Worm (Caenorhabditis elegans) whole organism, young adult: ENCODE measurements around the gene F42A10.5.
"Not testable (repeated sequence)": the region's sequence is repeated elsewhere in the genome, so short reads cannot be mapped to it uniquely, and the experiment has no call there.

Source experiments
- B0336.3 ChIP-seq: fragments of 200-800 bp; sonication (Bioruptor generic); IDR thresholded peaks from 2 replicates; pipeline ENCODE4 v1.3.6; 2022; ENCODE audit warnings: missing genetic modification characterization, missing compliant biosample characterization
- C17E4.6 ChIP-seq: fragments of 200-800 bp; sonication (Bioruptor generic); IDR thresholded peaks from 2 replicates; pipeline ENCODE4 v1.3.6; 2022; ENCODE audit warnings: missing genetic modification reagents, missing genetic modification characterization, missing compliant biosample characterization
- F39B2.1 ChIP-seq: fragments of 200-800 bp; sonication (Bioruptor generic); IDR thresholded peaks from 2 replicates; pipeline ENCODE4 v1.3.6; 2022; ENCODE audit warnings: missing genetic modification reagents, missing genetic modification characterization, missing compliant biosample characterization
- F49E8.2 ChIP-seq: sonication (generic microtip); optimal IDR thresholded peaks from 3 replicates; lab custom pipeline; 2017; ENCODE audit warnings: missing genetic modification characterization, mild to moderate bottlenecking, missing compliant biosample characterization, antibody characterized with exemption, moderate library complexity; ENCODE audit not compliant: insufficient read depth
- F52B5.7 ChIP-seq: sonication (generic microtip); optimal IDR thresholded peaks from 2 replicates; lab custom pipeline; 2016; ENCODE audit warnings: mild to moderate bottlenecking, missing genetic modification characterization, missing compliant biosample characterization
- K12H6.12 ChIP-seq: fragments of 200-800 bp; sonication (Bioruptor generic); optimal IDR thresholded peaks from 2 replicates; lab custom pipeline; 2018; ENCODE audit warnings: mild to moderate bottlenecking, missing genetic modification characterization, missing compliant biosample characterization
- Y95B8A.8 ChIP-seq: fragments of 200-800 bp; sonication (Bioruptor generic); IDR thresholded peaks from 2 replicates; pipeline ENCODE4 v1.3.6; 2022; ENCODE audit warnings: missing genetic modification reagents, missing genetic modification characterization, missing compliant biosample characterization
- aptf-3 ChIP-seq: fragments of 200-800 bp; sonication (Bioruptor generic); IDR thresholded peaks from 2 replicates; pipeline ENCODE4 v1.3.6; 2022; ENCODE audit warnings: missing genetic modification characterization, missing compliant biosample characterization
- athp-1 ChIP-seq: sonication (generic microtip); optimal IDR thresholded peaks from 2 replicates; lab custom pipeline; 2017; ENCODE audit warnings: mild to moderate bottlenecking, missing genetic modification characterization, missing compliant biosample characterization
- attf-3 ChIP-seq: fragments of 200-800 bp; sonication (Bioruptor generic); conservative IDR thresholded peaks from 2 replicates; pipeline ENCODE4 v1.3.6; 2022; ENCODE audit warnings: missing genetic modification reagents, missing genetic modification characterization, missing compliant biosample characterization
- attf-6 ChIP-seq: fragments of 200-800 bp; sonication (Bioruptor generic); IDR thresholded peaks from 2 replicates; pipeline ENCODE4 v1.3.6; 2022; ENCODE audit warnings: missing genetic modification reagents, missing genetic modification characterization, missing compliant biosample characterization
- ccch-3 ChIP-seq: fragments of 200-800 bp; sonication (Bioruptor generic); optimal IDR thresholded peaks from 2 replicates; lab custom pipeline; 2018; ENCODE audit warnings: mild to moderate bottlenecking, missing genetic modification characterization, missing compliant biosample characterization
- cebp-1 ChIP-seq, 2 experiments: fragments of 200-800 bp in 1 of 2; sonication (Bioruptor generic) in 1 of 2; sonication (generic microtip) in 1 of 2; IDR thresholded peaks in 1 of 2; optimal IDR thresholded peaks in 1 of 2; 2 replicates each; pipeline versions ENCODE4 v1.3.6 to Lab custom; 2017 to 2022; ENCODE audit warnings: missing compliant biosample characterization in 2 of 2, missing genetic modification characterization in 2 of 2, mild to moderate bottlenecking in 1 of 2, missing genetic modification reagents in 1 of 2, moderate library complexity in 1 of 2
- cebp-2 ChIP-seq: fragments of 200-800 bp; sonication (Bioruptor generic); IDR thresholded peaks from 2 replicates; pipeline ENCODE4 v1.3.6; 2022; ENCODE audit warnings: missing genetic modification characterization, missing compliant biosample characterization
- ceh-100 ChIP-seq: fragments of 200-800 bp; sonication (Bioruptor generic); IDR thresholded peaks from 2 replicates; pipeline ENCODE4 v1.3.6; 2022; ENCODE audit warnings: missing genetic modification reagents, missing genetic modification characterization, missing compliant biosample characterization
- ceh-27 ChIP-seq: fragments of 200-800 bp; sonication (Bioruptor generic); optimal IDR thresholded peaks from 2 replicates; lab custom pipeline; 2018; ENCODE audit warnings: mild to moderate bottlenecking, missing genetic modification characterization, moderate library complexity, missing compliant biosample characterization
- dox-1 ChIP-seq: fragments of 200-800 bp; sonication (Bioruptor generic); IDR thresholded peaks from 2 replicates; pipeline ENCODE4 v1.3.6; 2022; ENCODE audit warnings: missing genetic modification reagents, missing genetic modification characterization, missing compliant biosample characterization
- dpff-1 ChIP-seq: sonication (generic microtip); optimal IDR thresholded peaks from 2 replicates; lab custom pipeline; 2017; ENCODE audit warnings: mild to moderate bottlenecking, missing genetic modification characterization, missing compliant biosample characterization
- ekl-4 ChIP-seq: fragments of 200-800 bp; sonication (Bioruptor generic); IDR thresholded peaks from 2 replicates; pipeline ENCODE4 v1.3.6; 2022; ENCODE audit warnings: missing genetic modification reagents, missing genetic modification characterization, missing compliant biosample characterization
- gei-17 ChIP-seq: fragments of 200-800 bp; sonication (Bioruptor generic); optimal IDR thresholded peaks from 2 replicates; lab custom pipeline; 2018; ENCODE audit warnings: mild to moderate bottlenecking, missing genetic modification characterization, missing compliant biosample characterization
- him-1 ChIP-seq: sonication (generic microtip); optimal IDR thresholded peaks from 2 replicates; lab custom pipeline; 2016; ENCODE audit warnings: missing genotype, missing genetic modification reagents, missing genetic modification characterization, missing compliant biosample characterization
- hrde-1 ChIP-seq: sonication (generic microtip); optimal IDR thresholded peaks from 2 replicates; lab custom pipeline; 2016; ENCODE audit warnings: missing genetic modification characterization, mild to moderate bottlenecking, missing compliant biosample characterization, moderate library complexity, missing genotype, missing genetic modification reagents, borderline replicate concordance
- lin-35 ChIP-seq, 3 experiments: fragments of 150-350 bp in 2 of 3; sonication (generic microtip) in 1 of 3; optimal IDR thresholded peaks; 2 replicates each; lab custom pipeline; 2014 to 2018; ENCODE audit warnings: missing biosample characterization in 3 of 3, missing genetic modification characterization in 3 of 3, missing genetic modification reagents in 3 of 3
- madf-6 ChIP-seq: fragments of 200-800 bp; sonication (Bioruptor generic); IDR thresholded peaks from 2 replicates; pipeline ENCODE4 v1.3.6; 2022; ENCODE audit warnings: missing genetic modification reagents, missing genetic modification characterization, missing compliant biosample characterization
- nhr-179 ChIP-seq: sonication (generic microtip); optimal IDR thresholded peaks from 2 replicates; lab custom pipeline; 2016; ENCODE audit warnings: mild to moderate bottlenecking, missing genetic modification characterization, missing compliant biosample characterization
- nhr-80 ChIP-seq: sonication (generic microtip); optimal IDR thresholded peaks from 2 replicates; lab custom pipeline; 2016; ENCODE audit warnings: missing genetic modification characterization, missing compliant biosample characterization
- pbrm-1 ChIP-seq: fragments of 200-800 bp; sonication (Bioruptor generic); IDR thresholded peaks from 2 replicates; pipeline ENCODE4 v1.3.6; 2022; ENCODE audit warnings: missing genetic modification reagents, missing genetic modification characterization, missing compliant biosample characterization
- snpc-4 ChIP-seq, 5 experiments: fragments of 150-350 bp in 1 of 5; sonication (generic microtip) in 4 of 5; optimal IDR thresholded peaks; 2 replicates each; lab custom pipeline; 2014 to 2018; ENCODE audit warnings: missing genetic modification characterization in 5 of 5, missing biosample characterization in 3 of 5, antibody characterized with exemption in 2 of 5, mild to moderate bottlenecking in 2 of 5, missing compliant biosample characterization in 2 of 5, missing genotype in 2 of 5, moderate library complexity in 2 of 5, missing genetic modification reagents in 1 of 5
- somi-1 ChIP-seq: fragments of 200-800 bp; sonication (Bioruptor generic); optimal IDR thresholded peaks from 2 replicates; lab custom pipeline; 2018; ENCODE audit warnings: mild to moderate bottlenecking, missing genetic modification characterization, missing compliant biosample characterization
- tbp1 ChIP-seq: fragments of 200-800 bp; sonication (Bioruptor generic); optimal IDR thresholded peaks from 2 replicates; lab custom pipeline; 2018; ENCODE audit warnings: mild to moderate bottlenecking, missing genetic modification characterization, missing compliant biosample characterization
- tlf-1 ChIP-seq: fragments of 200-800 bp; sonication (Bioruptor generic); optimal IDR thresholded peaks from 2 replicates; lab custom pipeline; 2018; ENCODE audit warnings: mild to moderate bottlenecking, missing genetic modification characterization, missing compliant biosample characterization
- ztf-18 ChIP-seq: sonication (generic microtip); optimal IDR thresholded peaks from 2 replicates; lab custom pipeline; 2016; ENCODE audit warnings: missing genotype, mild to moderate bottlenecking, missing genetic modification characterization, missing compliant biosample characterization
- ztf-22 ChIP-seq: fragments of 200-800 bp; sonication (Bioruptor generic); optimal IDR thresholded peaks from 2 replicates; lab custom pipeline; 2018; ENCODE audit warnings: mild to moderate bottlenecking, missing genetic modification characterization, moderate library complexity, missing compliant biosample characterization
- ztf-25 ChIP-seq: fragments of 200-800 bp; sonication (Bioruptor generic); IDR thresholded peaks from 2 replicates; pipeline ENCODE4 v1.3.6; 2022; ENCODE audit warnings: missing genetic modification reagents, missing genetic modification characterization, missing compliant biosample characterization

The F42A10.5 gene

ce11 chrIII:6133389-6133789, 39.9 kb downstream of the F42A10.5 start (continued):
- TF ChIP-seq dox-1 (GFP tag; lab: Robert Waterston, UW) (peak; percentile 60), ceh-27 (GFP tag; lab: Kevin White, UChicago) (peak; percentile 97), gei-17 (peak; percentile 30), ztf-18 (tag; lab: Kevin White, UChicago) (peak; percentile 21), snpc-4 (tag; optimal IDR thresholded peaks at IDR 0.05; lab: Kevin White, UChicago) (peak in 2 of 4 experiments; percentile 39 to 52), Y95B8A.8 (0 out of 2 replicates have a peak, but pooled peaks have one; percentile 35), somi-1 (peak; percentile 74), pbrm-1 (GFP tag; lab: Robert Waterston, UW) (peak; percentile 21; the same call in 1 of the 2 replicates), tlf-1 (GFP tag; lab: Kevin White, UChicago) (peak; percentile 59)
- TF ChIP-seq snpc-4 (GFP tag; optimal IDR thresholded peaks at IDR 0.05; lab: Kevin White, UChicago), result not testable (repeated sequence)
- TF ChIP-seq, all 124 proteins: peak for 32; not testable (repeated sequence) for 92

- TF ChIP-seq gei-17, result no peak
- TF ChIP-seq B0336.3 (GFP tag; lab: Robert Waterston, UW), result peak; percentile 49; the same call in 1 of the 2 replicates
- TF ChIP-seq ceh-100, result no peak
- TF ChIP-seq nhr-80, result peak; percentile 15
- no peak for TF ChIP-seq ekl-4 (GFP tag; lab: Robert Waterston, UW)
- no peak for TF ChIP-seq dpff-1
- TF ChIP-seq, all 124 proteins: peak for 2
These were observed 41.2 kb downstream of the F42A10.5 start for ce11 chrIII:6132068-6132467.

- TF ChIP-seq F52B5.7 (tag; lab: Kevin White, UChicago) (peak; percentile 40), ztf-22 (GFP tag; lab: Kevin White, UChicago) (no peak), pbrm-1 (GFP tag; lab: Robert Waterston, UW) (0 out of 2 replicates have a peak, but pooled peaks have one; percentile 11), K12H6.12 (tag; lab: Kevin White, UChicago) (peak; percentile 6), lin-35 (GFP tag; optimal IDR thresholded peaks at IDR 0.05; lab: Kevin White, UChicago) (peak in 1 of 3 experiments; percentile 62), C17E4.6 (no peak), hrde-1 (tag; lab: Kevin White, UChicago) (peak; percentile 18), cebp-1 (GFP tag; IDR thresholded peaks at IDR 0.05; lab: Robert Waterston, UW) (no peak), cebp-1 (tag; optimal IDR thresholded peaks at IDR 0.05; lab: Kevin White, UChicago) (peak; percentile 24), F49E8.2 (tag; lab: Kevin White, UChicago) (no peak), nhr-179 (tag; lab: Kevin White, UChicago) (no peak), aptf-3 (GFP tag; lab: Robert Waterston, UW) (peak; percentile 64; the same call in 1 of the 2 replicates), ztf-25 (GFP tag; lab: Robert Waterston, UW) (0 out of 2 replicates have a peak, but pooled peaks have one; percentile 9), F39B2.1 (no peak), dox-1 (GFP tag; lab: Robert Waterston, UW) (0 out of 2 replicates have a peak, but pooled peaks have one; percentile 4), madf-6 (GFP tag; lab: Robert Waterston, UW) (peak; percentile 33; the same call in 1 of the 2 replicates), athp-1 (tag; lab: Kevin White, UChicago) (peak; percentile 50), attf-3 (GFP tag; lab: Robert Waterston, UW) (no peak), ceh-100 (0 out of 2 replicates have a peak, but pooled peaks have one; percentile 11), attf-6 (GFP tag; lab: Robert Waterston, UW) (0 out of 2 replicates have a peak, but pooled peaks have one; percentile 18), cebp-2 (GFP tag; lab: Robert Waterston, UW) (0 out of 2 replicates have a peak, but pooled peaks have one; percentile 28), him-1 (peak; percentile 42), ccch-3 (GFP tag; lab: Kevin White, UChicago) (no peak), tbp1 (GFP tag; lab: Kevin White, UChicago) (peak; percentile 14)
- TF ChIP-seq, all 124 proteins: peak for 16
These were observed 49.6 kb downstream of the F42A10.5 start for ce11 chrIII:6123647-6124046.
